Fruit fly (Drosophila melanogaster) whole organism: ENCODE data around the gene CG32625.

ENCODE experiments used
- CG8478 ChIP-seq: fragments of >200 bp; optimal IDR thresholded peaks from 2 replicates; lab custom pipeline; 2018; ENCODE audit warnings: inconsistent platforms
- Dll ChIP-seq: fragments of >200 bp; optimal IDR thresholded peaks from 2 replicates; lab custom pipeline; 2017
- pan ChIP-seq: fragments of >200 bp; optimal IDR thresholded peaks from 2 replicates; lab custom pipeline; 2017
- psq ChIP-seq: fragments of >200 bp; optimal IDR thresholded peaks from 2 replicates; lab custom pipeline; 2017
- usp ChIP-seq: fragments of >200 bp; optimal IDR thresholded peaks from 2 replicates; lab custom pipeline; 2017; ENCODE audit warnings: missing biosample characterization, missing genetic modification characterization, mixed read lengths

DNA sequence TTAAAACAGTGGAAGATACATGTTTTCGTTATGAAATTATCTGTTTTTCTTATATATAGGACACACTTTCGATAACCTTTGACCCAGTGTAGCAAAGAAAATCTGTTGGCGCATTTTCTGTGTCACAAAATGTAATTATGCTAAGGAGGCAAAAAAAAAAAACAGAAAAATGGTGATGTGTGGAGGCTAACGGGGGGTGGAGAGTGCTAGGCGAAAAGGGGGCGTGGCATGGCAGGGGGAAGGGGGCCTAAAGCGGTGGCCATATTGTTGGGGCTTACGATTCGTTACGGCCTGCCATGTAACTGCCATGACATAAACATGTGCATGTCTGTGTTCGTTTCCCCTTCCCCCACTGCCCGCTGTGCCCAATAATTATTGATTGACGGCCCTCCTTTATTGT is 8.6 kb upstream of the CG32625 start:
- no peak for TF ChIP-seq CG8478
- TF ChIP-seq Dll (lab: Kevin White, UChicago) = no peak
- no peak for TF ChIP-seq psq (lab: Kevin White, UChicago)
- no peak for TF ChIP-seq usp
- no peak for TF ChIP-seq pan (lab: Kevin White, UChicago)
